Worm (Caenorhabditis elegans) whole organism, young adult: ENCODE results near the gene gly-13.
A peak's percentile ranks its signal among the peaks of the same experiment; 100 is the strongest.
"Not testable (repeated sequence)": the region's sequence is repeated elsewhere in the genome, so short reads cannot be mapped to it uniquely, and the experiment has no call there.

ENCODE experiments used
- B0261.1 ChIP-seq: sonication (generic microtip); optimal IDR thresholded peaks from 2 replicates; lab custom pipeline; 2016; ENCODE audit warnings: mild to moderate bottlenecking, missing genetic modification characterization, moderate library complexity, missing compliant biosample characterization
- B0336.3 ChIP-seq: fragments of 200-800 bp; sonication (Bioruptor generic); IDR thresholded peaks from 2 replicates; pipeline ENCODE4 v1.3.6; 2022; ENCODE audit warnings: missing genetic modification characterization, missing compliant biosample characterization
- D2030.7 ChIP-seq: fragments of 200-800 bp; sonication (Bioruptor generic); IDR thresholded peaks from 2 replicates; pipeline ENCODE4 v1.3.6; 2022; ENCODE audit warnings: missing genetic modification reagents, missing genetic modification characterization, missing compliant biosample characterization
- F23B12.7 ChIP-seq: sonication (generic microtip); optimal IDR thresholded peaks from 2 replicates; lab custom pipeline; 2017; ENCODE audit warnings: missing genetic modification characterization, mild to moderate bottlenecking, missing compliant biosample characterization, antibody characterized with exemption, moderate library complexity; ENCODE audit not compliant: insufficient read depth
- Y53F4B.3 ChIP-seq: fragments of 200-800 bp; sonication (Bioruptor generic); IDR thresholded peaks from 2 replicates; pipeline ENCODE4 v1.3.6; 2022; ENCODE audit warnings: missing genetic modification reagents, missing genetic modification characterization, missing compliant biosample characterization
- Y67H2A.10 ChIP-seq: fragments of 200-800 bp; sonication (Bioruptor generic); conservative IDR thresholded peaks from 2 replicates; pipeline ENCODE4 v1.3.6; 2022; ENCODE audit warnings: missing genetic modification reagents, missing genetic modification characterization, missing compliant biosample characterization
- bed-2 ChIP-seq: fragments of 200-800 bp; sonication (Bioruptor generic); IDR thresholded peaks from 2 replicates; pipeline ENCODE4 v1.3.6; 2022; ENCODE audit warnings: missing genetic modification reagents, missing genetic modification characterization, missing compliant biosample characterization
- cebp-2 ChIP-seq: fragments of 200-800 bp; sonication (Bioruptor generic); IDR thresholded peaks from 2 replicates; pipeline ENCODE4 v1.3.6; 2022; ENCODE audit warnings: missing genetic modification characterization, missing compliant biosample characterization
- ceh-100 ChIP-seq: fragments of 200-800 bp; sonication (Bioruptor generic); IDR thresholded peaks from 2 replicates; pipeline ENCODE4 v1.3.6; 2022; ENCODE audit warnings: missing genetic modification reagents, missing genetic modification characterization, missing compliant biosample characterization
- ceh-40 ChIP-seq: fragments of 200-800 bp; sonication (Bioruptor generic); IDR thresholded peaks from 2 replicates; pipeline ENCODE4 v1.3.6; 2022; ENCODE audit warnings: missing genetic modification characterization, missing compliant biosample characterization
- chd-7 ChIP-seq: sonication (generic microtip); optimal IDR thresholded peaks from 2 replicates; lab custom pipeline; 2016; ENCODE audit warnings: mild to moderate bottlenecking, missing genetic modification characterization, moderate library complexity, missing compliant biosample characterization
- dpl-1 ChIP-seq: fragments of 150-350 bp; optimal IDR thresholded peaks from 2 replicates; lab custom pipeline; 2014; ENCODE audit warnings: missing biosample characterization, missing genetic modification reagents, missing genetic modification characterization
- egl-18 ChIP-seq: fragments of 200-800 bp; sonication (Bioruptor generic); IDR thresholded peaks from 2 replicates; pipeline ENCODE4 v1.3.6; 2022; ENCODE audit warnings: missing genetic modification reagents, missing genetic modification characterization, missing compliant biosample characterization
- egl-44 ChIP-seq: fragments of 200-800 bp; sonication (Bioruptor generic); IDR thresholded peaks from 2 replicates; pipeline ENCODE4 v1.3.6; 2022; ENCODE audit warnings: missing genetic modification reagents, missing genetic modification characterization, missing compliant biosample characterization
- hlh-26 ChIP-seq: fragments of 200-800 bp; sonication (Bioruptor generic); conservative IDR thresholded peaks from 2 replicates; pipeline ENCODE4 v1.3.6; 2022; ENCODE audit warnings: missing genetic modification reagents, missing genetic modification characterization, missing compliant biosample characterization
- hmg-1.2 ChIP-seq: fragments of 200-800 bp; sonication (Bioruptor generic); IDR thresholded peaks from 2 replicates; pipeline ENCODE4 v1.3.6; 2022; ENCODE audit warnings: missing genetic modification reagents, missing genetic modification characterization, missing compliant biosample characterization
- lag-1 ChIP-seq: fragments of 200-800 bp; sonication (Bioruptor generic); IDR thresholded peaks from 2 replicates; pipeline ENCODE4 v1.3.6; 2022; ENCODE audit warnings: missing genetic modification reagents, missing genetic modification characterization, missing compliant biosample characterization
- let-526 ChIP-seq: fragments of 200-800 bp; sonication (Bioruptor generic); IDR thresholded peaks from 2 replicates; pipeline ENCODE4 v1.3.6; 2022; ENCODE audit warnings: missing genetic modification reagents, missing genetic modification characterization, missing compliant biosample characterization
- let-607 ChIP-seq, 2 experiments: fragments of 200-800 bp in 1 of 2; sonication (Bioruptor generic) in 1 of 2; sonication (generic microtip) in 1 of 2; optimal IDR thresholded peaks; 2 replicates each; lab custom pipeline; 2016 to 2018; ENCODE audit warnings: mild to moderate bottlenecking in 2 of 2, missing compliant biosample characterization in 2 of 2, missing genetic modification characterization in 2 of 2, moderate library complexity in 2 of 2, missing genotype in 1 of 2
- lin-26 ChIP-seq: fragments of 200-800 bp; sonication (Bioruptor generic); IDR thresholded peaks from 2 replicates; pipeline ENCODE4 v1.3.6; 2022; ENCODE audit warnings: missing genetic modification reagents, missing genetic modification characterization, missing compliant biosample characterization
- lin-40 ChIP-seq: sonication (generic microtip); optimal IDR thresholded peaks from 2 replicates; lab custom pipeline; 2016; ENCODE audit warnings: missing genetic modification characterization, mild to moderate bottlenecking, missing compliant biosample characterization, missing genotype, missing genetic modification reagents
- lin-54 ChIP-seq: fragments of 200-800 bp; sonication (Bioruptor generic); optimal IDR thresholded peaks from 2 replicates; lab custom pipeline; 2018; ENCODE audit warnings: mild to moderate bottlenecking, missing genetic modification characterization, missing compliant biosample characterization
- lir-1 ChIP-seq: fragments of 200-800 bp; sonication (Bioruptor generic); conservative IDR thresholded peaks from 2 replicates; pipeline ENCODE4 v1.3.6; 2022; ENCODE audit warnings: missing genetic modification reagents, missing genetic modification characterization, missing compliant biosample characterization
- madf-10 ChIP-seq: sonication (generic microtip); optimal IDR thresholded peaks from 2 replicates; lab custom pipeline; 2016; ENCODE audit warnings: mild to moderate bottlenecking, missing genetic modification characterization, missing compliant biosample characterization
- madf-3 ChIP-seq: fragments of 200-800 bp; sonication (Bioruptor generic); IDR thresholded peaks from 2 replicates; pipeline ENCODE4 v1.3.6; 2022; ENCODE audit warnings: missing genetic modification reagents, missing genetic modification characterization, missing compliant biosample characterization
- mxl-1 ChIP-seq: sonication (generic microtip); optimal IDR thresholded peaks from 2 replicates; lab custom pipeline; 2016; ENCODE audit warnings: missing genetic modification characterization, missing compliant biosample characterization
- nhr-80 ChIP-seq: sonication (generic microtip); optimal IDR thresholded peaks from 2 replicates; lab custom pipeline; 2016; ENCODE audit warnings: missing genetic modification characterization, missing compliant biosample characterization
- rpc-1 ChIP-seq, 2 experiments: fragments of 150-350 bp in 1 of 2; sonication (generic microtip) in 1 of 2; optimal IDR thresholded peaks; 2 replicates each; lab custom pipeline; 2014 to 2018; ENCODE audit warnings: missing biosample characterization in 1 of 2, missing genetic modification characterization in 1 of 2, missing genetic modification reagents in 1 of 2, missing genotype in 1 of 2
- tbp1 ChIP-seq: fragments of 200-800 bp; sonication (Bioruptor generic); optimal IDR thresholded peaks from 2 replicates; lab custom pipeline; 2018; ENCODE audit warnings: mild to moderate bottlenecking, missing genetic modification characterization, missing compliant biosample characterization
- zim-3 ChIP-seq: sonication (generic microtip); optimal IDR thresholded peaks from 2 replicates; lab custom pipeline; 2017; ENCODE audit warnings: mild to moderate bottlenecking, missing genetic modification characterization, moderate library complexity, missing compliant biosample characterization
- ztf-25 ChIP-seq: fragments of 200-800 bp; sonication (Bioruptor generic); IDR thresholded peaks from 2 replicates; pipeline ENCODE4 v1.3.6; 2022; ENCODE audit warnings: missing genetic modification reagents, missing genetic modification characterization, missing compliant biosample characterization
- ztf-3 ChIP-seq: fragments of 200-800 bp; sonication (Bioruptor generic); optimal IDR thresholded peaks from 2 replicates; lab custom pipeline; 2018; ENCODE audit warnings: mild to moderate bottlenecking, missing genetic modification characterization, missing compliant biosample characterization

Gene gly-13

ce11 chrX:9337832-9338231 lies 41.4 kb upstream of the gly-13 start (continued):
- TF ChIP-seq let-526 (GFP tag; lab: Robert Waterston, UW) (no peak), chd-7 (tag; lab: Kevin White, UChicago) (peak; percentile 24), lin-40 (tag; lab: Kevin White, UChicago) (peak; percentile 70), mxl-1 (no peak), madf-3 (GFP tag; lab: Robert Waterston, UW) (no peak), F23B12.7 (no peak), hmg-1.2 (GFP tag; lab: Robert Waterston, UW) (no peak), lag-1 (GFP tag; lab: Robert Waterston, UW) (0 out of 2 replicates have a peak, but pooled peaks have one; percentile 49)

ce11 chrX:9336227-9336626 lies 39.8 kb upstream of the gly-13 start:
- no peak for TF ChIP-seq ztf-25 (GFP tag; lab: Robert Waterston, UW)
- TF ChIP-seq bed-2 (GFP tag; lab: Robert Waterston, UW) = no peak
- no peak for TF ChIP-seq madf-10
- no peak for TF ChIP-seq lin-54
- TF ChIP-seq egl-44 (GFP tag; lab: Robert Waterston, UW) = no peak
- no peak for TF ChIP-seq let-607 (tag; optimal IDR thresholded peaks at IDR 0.05; lab: Kevin White, UChicago)
- TF ChIP-seq nhr-80 = no peak
- no peak for TF ChIP-seq Y67H2A.10
- no peak for TF ChIP-seq B0336.3 (GFP tag; lab: Robert Waterston, UW)
- TF ChIP-seq lir-1 (GFP tag; lab: Robert Waterston, UW) = no peak
- no peak for TF ChIP-seq dpl-1 (GFP tag; lab: Kevin White, UChicago)
- TF ChIP-seq chd-7 (tag; lab: Kevin White, UChicago) = no peak
- no peak for TF ChIP-seq hlh-26 (GFP tag; lab: Robert Waterston, UW)
- no peak for TF ChIP-seq ztf-3 (GFP tag; lab: Kevin White, UChicago)
- TF ChIP-seq egl-18 (GFP tag; lab: Robert Waterston, UW) = no peak

- TF ChIP-seq madf-3 (GFP tag; lab: Robert Waterston, UW) (no peak), zim-3 (no peak), ceh-100 (GFP tag; lab: Robert Waterston, UW) (no peak)
Measured at ce11 chrX:9330721-9331212, 34.3 kb upstream of the gly-13 start, which contains the start of gene T20B5.2. TSS of gene T20B5.2 (plus strand) at chrX:9331162.

- TF ChIP-seq egl-44 (GFP tag; lab: Robert Waterston, UW) (0 out of 2 replicates have a peak, but pooled peaks have one; percentile 29), lin-26 (GFP tag; lab: Robert Waterston, UW) (peak; percentile 87), ceh-40 (GFP tag; lab: Robert Waterston, UW) (peak; percentile 71; the same call in 1 of the 2 replicates), rpc-1 (tag; optimal IDR thresholded peaks at IDR 0.05; lab: Kevin White, UChicago) (peak; percentile 45), Y53F4B.3 (GFP tag; lab: Robert Waterston, UW) (0 out of 2 replicates have a peak, but pooled peaks have one; percentile 14), D2030.7 (GFP tag; lab: Robert Waterston, UW) (peak; percentile 29; the same call in 1 of the 2 replicates), ceh-100 (GFP tag; lab: Robert Waterston, UW) (0 out of 2 replicates have a peak, but pooled peaks have one; percentile 23), B0261.1 (tag; lab: Kevin White, UChicago) (peak; percentile 23), cebp-2 (GFP tag; lab: Robert Waterston, UW) (0 out of 2 replicates have a peak, but pooled peaks have one; percentile 16), tbp1 (peak; percentile 75)
- not testable (repeated sequence) for TF ChIP-seq rpc-1 (optimal IDR thresholded peaks at IDR 0.05; lab: Kevin White, UChicago)
Measured at ce11 chrX:9325768-9326167, 29.3 kb upstream of the gly-13 start.
